Worm (Caenorhabditis elegans) whole organism, L1 larva: ENCODE results near the gene fkb-1.

ENCODE experiments used
- ama-1 ChIP-seq: fragments of 150-350 bp; optimal IDR thresholded peaks from 2 replicates; lab custom pipeline; 2014
- ceh-82 ChIP-seq, 3 experiments: fragments of 150-350 bp in 1 of 3; sonication (generic microtip) in 2 of 3; optimal IDR thresholded peaks; 2 replicates each; lab custom pipeline; 2014 to 2017; ENCODE audit warnings: missing biosample characterization in 3 of 3, missing genetic modification characterization in 3 of 3
- elt-2 ChIP-seq: sonication (generic microtip); optimal IDR thresholded peaks from 2 replicates; lab custom pipeline; 2016; ENCODE audit warnings: missing genetic modification characterization, mild to moderate bottlenecking, inconsistent platforms, missing compliant biosample characterization, missing genetic modification reagents
- jun-1 ChIP-seq: fragments of 150-350 bp; optimal IDR thresholded peaks from 2 replicates; lab custom pipeline; 2014; ENCODE audit warnings: missing biosample characterization, missing genetic modification reagents, missing genetic modification characterization
- lin-35 ChIP-seq, 2 experiments: fragments of 150-350 bp; optimal IDR thresholded peaks; 2 replicates each; lab custom pipeline; 2014; ENCODE audit warnings: missing biosample characterization in 2 of 2, missing genetic modification characterization in 2 of 2, missing genetic modification reagents in 2 of 2
- mep-1 ChIP-seq: fragments of 150-350 bp; optimal IDR thresholded peaks from 2 replicates; lab custom pipeline; 2014; ENCODE audit warnings: missing biosample characterization, missing genetic modification characterization
- nhr-11 ChIP-seq: fragments of 150-350 bp; optimal IDR thresholded peaks from 2 replicates; lab custom pipeline; 2014; ENCODE audit warnings: missing biosample characterization, missing genetic modification characterization
- nhr-237 ChIP-seq: fragments of 150-350 bp; optimal IDR thresholded peaks from 2 replicates; lab custom pipeline; 2014; ENCODE audit warnings: missing biosample characterization, missing genetic modification characterization
- nhr-90 ChIP-seq: sonication (generic microtip); optimal IDR thresholded peaks from 2 replicates; lab custom pipeline; 2016; ENCODE audit warnings: mild to moderate bottlenecking, missing genetic modification characterization, missing compliant biosample characterization; ENCODE audit not compliant: poor library complexity
- tbx-2 ChIP-seq: sonication (generic microtip); optimal IDR thresholded peaks from 2 replicates; lab custom pipeline; 2016; ENCODE audit warnings: missing genetic modification characterization, missing compliant biosample characterization
- xbp-1 ChIP-seq: sonication (generic microtip); optimal IDR thresholded peaks from 2 replicates; lab custom pipeline; 2016; ENCODE audit warnings: missing genetic modification characterization, missing compliant biosample characterization
- zag-1 ChIP-seq: fragments of 150-350 bp; optimal IDR thresholded peaks from 2 replicates; lab custom pipeline; 2014; ENCODE audit warnings: missing biosample characterization, missing genetic modification characterization
- ztf-4 ChIP-seq: fragments of 150-350 bp; optimal IDR thresholded peaks from 2 replicates; lab custom pipeline; 2014; ENCODE audit warnings: missing biosample characterization, missing genetic modification characterization

DNA sequence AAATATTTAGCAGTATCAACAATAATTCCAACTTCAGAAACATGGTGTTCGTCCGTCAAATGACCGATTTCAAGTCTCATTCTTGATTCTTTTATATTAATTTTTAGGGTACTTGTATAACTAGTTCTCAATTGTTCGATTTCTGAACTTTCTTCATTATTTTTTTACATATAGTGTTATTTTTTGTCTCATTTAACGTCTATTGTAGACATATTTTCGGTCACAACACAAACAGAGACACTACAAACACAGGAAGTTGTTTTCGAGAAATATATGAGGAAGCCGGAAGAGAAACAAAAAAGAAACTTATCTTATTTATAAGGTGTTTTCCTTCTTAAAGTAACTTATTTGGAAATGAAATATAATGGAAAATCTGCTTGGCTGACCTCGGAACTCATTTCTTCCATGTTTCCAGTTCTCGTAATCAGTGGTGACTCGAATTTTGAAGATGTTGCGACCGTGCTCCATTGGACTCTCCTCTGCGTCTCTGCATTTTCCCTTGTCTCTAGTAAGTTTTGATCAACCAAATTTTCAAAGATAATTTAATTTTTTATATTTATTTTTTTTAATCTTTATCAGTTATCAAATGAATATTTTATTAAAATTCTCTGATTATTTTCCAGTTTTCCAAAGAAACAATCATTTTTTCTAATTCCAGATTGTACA, 17.4 kb downstream of the fkb-1 start, which contains the start of the genes F36H1.12 and lin-3:
- TF ChIP-seq nhr-90 (tag; lab: Kevin White, UChicago) (no peak), lin-35 (GFP tag; optimal IDR thresholded peaks at IDR 0.05; lab: Kevin White, UChicago) (no peak), nhr-11 (tag; lab: Kevin White, UChicago) (no peak), jun-1 (tag; lab: Kevin White, UChicago) (no peak), elt-2 (tag; lab: Kevin White, UChicago) (no peak), nhr-237 (tag; lab: Kevin White, UChicago) (no peak), zag-1 (tag; lab: Kevin White, UChicago) (no peak), ama-1 (no peak), xbp-1 (tag; lab: Kevin White, UChicago) (no peak), tbx-2 (no peak), ztf-4 (tag; lab: Kevin White, UChicago) (no peak), ceh-82 (tag; optimal IDR thresholded peaks at IDR 0.05; lab: Kevin White, UChicago) (no peak), mep-1 (tag; lab: Kevin White, UChicago) (no peak)
